Fruit fly (Drosophila melanogaster): ENCODE results near the gene TfIIFalpha.

TfIIFalpha gene

dm6 chr3R:6405674-6406565 is 25.7 kb downstream of the TfIIFalpha start, which contains the start of gene Dmtn (continued):
- TF ChIP-seq CG5245 (GFP tag; optimal IDR thresholded peaks at IDR 0.05) (no peak), Awh (GFP tag; IDR thresholded peaks at IDR 0.05) (no peak), unpg (GFP tag; optimal IDR thresholded peaks at IDR 0.05) (no peak), mam (GFP tag; optimal IDR thresholded peaks at IDR 0.05) (peak; percentile 10), CG1602 (GFP tag; optimal IDR thresholded peaks at IDR 0.05) (peak; percentile 23), CG18764 (GFP tag; optimal IDR thresholded peaks at IDR 0.05) (no peak), CG17359 (tag; optimal IDR thresholded peaks at IDR 0.05) (peak; percentile 30), CG1647 (GFP tag; optimal IDR thresholded peaks at IDR 0.05) (peak; percentile 43), bcd (GFP tag; optimal IDR thresholded peaks at IDR 0.05) (peak; percentile 29), CG11504 (tag; optimal IDR thresholded peaks at IDR 0.05) (peak; percentile 55), bbx (GFP tag; IDR thresholded peaks at IDR 0.05; ENCODE audit: partially characterized antibody) (no peak), dati (GFP tag; IDR thresholded peaks at IDR 0.05) (no peak), CoRest (tag; optimal IDR thresholded peaks at IDR 0.05) (peak; percentile 56), CG2712 (tag; optimal IDR thresholded peaks at IDR 0.05) (peak; percentile 39), CG15601 (tag; optimal IDR thresholded peaks at IDR 0.05) (peak; percentile 16), Vsx1 (GFP tag; optimal IDR thresholded peaks at IDR 0.05) (peak; percentile 80), CG7271 (tag; optimal IDR thresholded peaks at IDR 0.05) (peak; percentile 0), grau (tag; optimal IDR thresholded peaks at IDR 0.05) (peak; percentile 28), CG9797 (GFP tag; optimal IDR thresholded peaks at IDR 0.05) (peak; percentile 89), insv (GFP tag; optimal IDR thresholded peaks at IDR 0.05) (no peak), CG2875 (GFP tag; optimal IDR thresholded peaks at IDR 0.05) (peak; percentile 24), HHEX (GFP tag; optimal IDR thresholded peaks at IDR 0.05) (peak; percentile 17), tx (GFP tag; optimal IDR thresholded peaks at IDR 0.05) (no peak), Fer3 (tag; optimal IDR thresholded peaks at IDR 0.05) (no peak), kah (GFP tag; optimal IDR thresholded peaks at IDR 0.05) (no peak), Hr51 (GFP tag; optimal IDR thresholded peaks at IDR 0.05) (peak; percentile 4 to 24), CG9876 (GFP tag; optimal IDR thresholded peaks at IDR 0.05) (no peak), CG18619 (GFP tag; optimal IDR thresholded peaks at IDR 0.05) (peak; percentile 12), CG4282 (GFP tag; optimal IDR thresholded peaks at IDR 0.05) (peak; percentile 71), odd (GFP tag; optimal IDR thresholded peaks at IDR 0.05) (peak; percentile 23), wek (GFP tag; optimal IDR thresholded peaks at IDR 0.05) (peak; percentile 46), Atf6 (GFP tag; IDR thresholded peaks at IDR 0.05) (no peak), dmrt11E (tag; optimal IDR thresholded peaks at IDR 0.05) (no peak), Hr39 (optimal IDR thresholded peaks at IDR 0.05) (no peak), jumu (GFP tag; optimal IDR thresholded peaks at IDR 0.05) (no peak), CG3847 (GFP tag; IDR thresholded peaks at IDR 0.05) (no peak), hkb (optimal IDR thresholded peaks at IDR 0.05) (no peak), hkb (GFP tag; IDR thresholded peaks at IDR 0.05) (no peak), CG4820 (GFP tag; optimal IDR thresholded peaks at IDR 0.05) (peak; percentile 4), fru (optimal IDR thresholded peaks at IDR 0.05) (no peak), ase (GFP tag; IDR thresholded peaks at IDR 0.05) (no peak), CG11695 (GFP tag; IDR thresholded peaks at IDR 0.05) (no peak), CG13775 (GFP tag; optimal IDR thresholded peaks at IDR 0.05) (peak; percentile 44), CG13287 (GFP tag; IDR thresholded peaks at IDR 0.05; ENCODE audit: partially characterized antibody) (no peak), croc (GFP tag; conservative IDR thresholded peaks at IDR 0.05) (no peak), CG12155 (GFP tag; optimal IDR thresholded peaks at IDR 0.05) (peak; percentile 33), CG10543 (GFP tag; optimal IDR thresholded peaks at IDR 0.05) (peak; percentile 49), ara (GFP tag; IDR thresholded peaks at IDR 0.05) (no peak), zfh1 (GFP tag; IDR thresholded peaks at IDR 0.05) (no peak), Camta (GFP tag; optimal IDR thresholded peaks at IDR 0.05) (no peak)

Data from whole organism, embryonic.